Fruit fly (Drosophila melanogaster): ENCODE data around the gene CG11597.

The CG11597 gene

DNA sequence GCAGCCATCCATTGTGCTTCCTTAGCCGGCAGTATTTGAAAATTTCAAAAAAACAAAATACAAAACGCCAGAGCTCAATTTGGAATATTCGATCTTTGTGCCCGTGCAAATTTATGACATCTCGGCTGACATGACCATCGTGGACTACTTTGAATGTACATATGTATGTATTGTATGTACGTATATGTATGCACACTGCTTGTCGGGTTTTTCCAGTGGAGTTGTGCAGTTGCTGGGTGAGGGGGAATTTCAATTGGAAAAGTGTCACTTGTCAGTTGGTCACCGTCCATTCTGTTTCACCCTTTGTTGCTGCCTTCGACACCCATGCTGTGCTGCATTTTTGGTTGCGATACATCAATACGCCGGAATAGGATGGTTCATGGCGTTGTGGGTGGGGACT, 25.6 kb upstream of the CG11597 start, which contains the start of gene CG12521:
Gene CG12521 (minus strand): TSS at position 101 of the 400 bp plus-strand sequence.
- TF ChIP-seq rn (GFP tag; IDR thresholded peaks at IDR 0.05), result no peak
- TF ChIP-seq CG8159 (tag; optimal IDR thresholded peaks at IDR 0.05), result no peak
- no peak for TF ChIP-seq CG13204 (GFP tag; optimal IDR thresholded peaks at IDR 0.05)
- no peak for TF ChIP-seq CG12605 (GFP tag; IDR thresholded peaks at IDR 0.05)
- TF ChIP-seq D1 (tag; optimal IDR thresholded peaks at IDR 0.05), result no peak
- TF ChIP-seq Pif1B (GFP tag; optimal IDR thresholded peaks at IDR 0.05), result no peak
- no peak for TF ChIP-seq fd96Ca (GFP tag; IDR thresholded peaks at IDR 0.05)
- TF ChIP-seq CG15710 (tag; optimal IDR thresholded peaks at IDR 0.05), result no peak
- no peak for TF ChIP-seq Snoo (tag; optimal IDR thresholded peaks at IDR 0.05)
- TF ChIP-seq CG9948 (tag; optimal IDR thresholded peaks at IDR 0.05), result no peak
- TF ChIP-seq CG4496 (GFP tag; IDR thresholded peaks at IDR 0.05), result no peak
- no peak for TF ChIP-seq CG32121 (GFP tag; IDR thresholded peaks at IDR 0.05)
- no peak for TF ChIP-seq CG17806 (tag; optimal IDR thresholded peaks at IDR 0.05)
- no peak for TF ChIP-seq CG10348 (GFP tag; IDR thresholded peaks at IDR 0.05)
- TF ChIP-seq Ets98B (GFP tag; IDR thresholded peaks at IDR 0.05), result no peak

DNA sequence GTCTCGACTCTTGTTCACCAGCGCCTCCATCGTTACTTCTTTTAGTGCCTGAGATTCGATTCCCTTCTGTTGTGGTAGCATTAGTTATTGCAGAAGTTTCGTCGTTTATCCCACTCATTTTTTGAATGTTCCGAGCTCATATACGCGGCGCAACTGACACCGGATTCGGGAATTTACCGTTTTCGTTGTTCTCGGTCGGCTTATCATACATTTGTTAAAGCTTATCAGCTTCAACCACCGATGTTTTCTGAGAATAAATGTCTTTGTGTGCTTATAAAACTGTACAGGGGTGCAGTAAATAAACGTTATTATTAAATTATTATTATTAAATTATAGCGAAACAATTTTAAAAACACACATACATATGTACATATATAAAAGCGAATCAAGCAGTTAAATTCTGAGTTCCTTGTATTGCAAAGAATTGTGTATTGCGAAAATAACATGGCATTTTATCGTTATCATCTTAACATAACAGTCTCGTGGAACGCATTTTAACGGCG, 14.6 kb upstream of the CG11597 start, which contains the start of gene CG43064:
Gene CG43064 (minus strand): TSS at position 147 of the 503 bp plus-strand sequence.
- TF ChIP-seq gl (tag; optimal IDR thresholded peaks at IDR 0.05), result no peak
- no peak for TF ChIP-seq Snoo (tag; optimal IDR thresholded peaks at IDR 0.05)
- TF ChIP-seq Pif1B (GFP tag; optimal IDR thresholded peaks at IDR 0.05), result no peak
- TF ChIP-seq CG34367 (tag; optimal IDR thresholded peaks at IDR 0.05), result no peak

DNA sequence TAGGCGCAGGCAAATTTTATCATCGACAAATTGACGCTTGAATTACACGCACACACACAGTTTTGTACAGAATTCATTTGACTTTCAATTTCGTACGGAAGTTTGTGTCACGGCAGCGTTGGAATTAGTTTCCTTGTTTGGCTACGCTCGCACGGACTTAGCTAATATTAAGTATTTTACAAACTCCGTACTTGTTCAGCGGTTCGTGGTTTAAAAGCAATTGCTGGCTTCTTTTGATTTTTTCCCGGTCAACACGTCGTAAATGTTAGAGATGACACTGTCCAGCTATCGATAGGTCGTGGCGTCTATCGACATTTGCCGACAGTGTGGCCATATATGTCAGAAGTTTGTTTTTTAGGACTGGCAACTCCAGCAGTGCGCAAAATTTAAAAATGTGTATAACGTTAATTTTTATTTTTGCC, 11.2 kb upstream of the CG11597 start, which contains the start of gene CycA:
Gene CycA (minus strand): TSS at position 283 of the 422 bp plus-strand sequence.
- TF ChIP-seq CG12605 (GFP tag; IDR thresholded peaks at IDR 0.05) (no peak), CG10348 (GFP tag; IDR thresholded peaks at IDR 0.05) (no peak), EcR (GFP tag; optimal IDR thresholded peaks at IDR 0.05) (no peak), Ets98B (GFP tag; IDR thresholded peaks at IDR 0.05) (no peak), CG9948 (tag; optimal IDR thresholded peaks at IDR 0.05) (no peak), fd96Ca (GFP tag; IDR thresholded peaks at IDR 0.05) (no peak), Snoo (tag; optimal IDR thresholded peaks at IDR 0.05) (no peak), Pif1A (GFP tag; optimal IDR thresholded peaks at IDR 0.05) (no peak), rn (GFP tag; IDR thresholded peaks at IDR 0.05) (no peak), CG13204 (GFP tag; optimal IDR thresholded peaks at IDR 0.05) (no peak), CG14655 (GFP tag; optimal IDR thresholded peaks at IDR 0.05) (no peak), CG34367 (tag; optimal IDR thresholded peaks at IDR 0.05) (no peak), Pif1B (GFP tag; optimal IDR thresholded peaks at IDR 0.05) (no peak)

DNA sequence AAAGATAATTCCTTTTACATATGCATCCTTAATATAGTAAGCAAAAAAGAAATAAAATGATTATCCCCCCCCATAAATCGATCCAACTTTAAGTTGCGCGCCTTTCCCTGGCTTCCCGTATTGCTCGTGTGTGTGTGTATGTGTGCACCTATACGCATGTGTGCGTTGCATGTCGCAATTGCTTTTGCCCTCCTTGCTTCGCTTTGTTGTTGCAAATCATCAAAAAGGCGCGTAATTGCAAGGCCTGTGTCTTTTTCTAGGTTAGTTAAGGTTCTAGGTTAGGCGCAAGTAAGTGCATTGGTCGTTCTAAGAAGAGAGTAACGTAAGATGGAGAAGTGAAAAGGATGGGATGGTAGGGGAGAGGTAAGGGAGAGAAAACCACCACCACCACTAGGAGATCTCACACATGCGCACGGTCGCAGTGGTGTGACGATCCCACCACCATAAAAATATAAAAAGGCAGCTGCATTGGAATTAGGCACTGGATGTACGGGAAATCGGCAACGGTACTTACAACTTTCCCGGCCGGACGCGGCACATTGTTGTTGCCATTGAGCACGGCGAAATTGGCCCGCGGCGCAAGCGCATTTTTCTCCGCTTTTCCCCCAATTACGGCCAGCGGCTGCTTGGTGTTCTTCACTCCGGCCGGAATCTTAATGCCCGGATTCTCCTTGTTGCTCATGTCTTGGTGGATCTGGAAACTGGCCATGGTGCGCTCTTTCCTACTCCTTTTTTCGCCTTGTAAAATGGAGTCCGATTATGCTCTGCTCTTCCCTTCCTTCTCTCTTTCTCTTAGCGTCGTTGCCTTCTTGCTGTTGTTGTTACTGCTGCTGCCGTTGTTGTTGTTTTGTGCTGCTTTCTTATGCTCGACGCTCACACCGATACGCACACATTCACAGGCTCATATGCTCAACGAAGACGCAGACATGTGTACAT, 10.6 kb upstream of the CG11597 start:
- TF ChIP-seq gl (tag; optimal IDR thresholded peaks at IDR 0.05) (no peak), Snoo (tag; optimal IDR thresholded peaks at IDR 0.05) (no peak), CG14655 (GFP tag; optimal IDR thresholded peaks at IDR 0.05) (no peak), CG12605 (GFP tag; IDR thresholded peaks at IDR 0.05) (no peak), CG15710 (tag; optimal IDR thresholded peaks at IDR 0.05) (no peak), Ets98B (GFP tag; IDR thresholded peaks at IDR 0.05) (no peak)

DNA sequence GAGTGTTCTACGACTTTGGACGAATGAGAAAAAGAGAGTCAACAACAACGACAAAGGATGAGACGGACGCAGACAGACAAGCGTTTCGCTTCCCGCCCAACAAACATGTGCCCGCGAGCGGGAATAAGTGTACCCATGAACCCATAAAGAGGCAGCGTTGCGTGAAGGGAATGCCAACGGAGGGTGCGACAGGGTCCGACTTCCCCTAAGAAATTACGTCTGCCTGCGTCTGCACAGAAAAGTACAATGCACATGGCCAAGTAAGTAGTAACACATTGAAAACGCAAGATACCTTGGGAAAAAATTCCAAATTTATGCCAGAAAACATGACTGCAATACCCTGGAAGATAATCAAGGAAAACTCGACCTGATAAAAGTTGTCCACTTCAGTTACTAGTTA, 9.1 kb upstream of the CG11597 start:
- TF ChIP-seq CG13204 (GFP tag; optimal IDR thresholded peaks at IDR 0.05) (no peak), CG34367 (tag; optimal IDR thresholded peaks at IDR 0.05) (no peak), CG9948 (tag; optimal IDR thresholded peaks at IDR 0.05) (no peak), CG10348 (GFP tag; IDR thresholded peaks at IDR 0.05) (no peak), gl (tag; optimal IDR thresholded peaks at IDR 0.05) (no peak)

DNA sequence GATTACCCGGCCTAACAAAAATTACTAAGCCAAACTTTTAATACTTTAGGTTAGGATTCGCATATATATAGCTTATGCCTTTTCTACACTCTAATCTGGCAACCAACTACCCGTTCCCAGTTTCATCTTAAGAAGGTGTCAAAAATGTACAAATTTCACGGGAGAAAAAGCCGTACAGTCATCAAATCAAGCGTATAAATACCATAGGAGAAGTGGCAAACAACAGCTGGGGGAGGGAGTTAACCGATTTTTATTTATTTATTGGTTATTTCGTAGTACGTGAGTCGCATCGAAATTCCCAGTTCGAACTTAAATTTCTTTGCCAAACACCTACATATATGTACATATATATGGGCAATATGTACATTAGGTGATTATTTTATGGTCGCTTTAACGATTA, 6.7 kb upstream of the CG11597 start, which contains the start of gene CG7264:
Gene CG7264 (plus strand): TSS at position 301 of the 400 bp plus-strand sequence.
- TF ChIP-seq CG13204 (GFP tag; optimal IDR thresholded peaks at IDR 0.05) (no peak), CG17806 (tag; optimal IDR thresholded peaks at IDR 0.05) (no peak), CG10348 (GFP tag; IDR thresholded peaks at IDR 0.05) (no peak), CG32121 (GFP tag; IDR thresholded peaks at IDR 0.05) (no peak), CG8159 (tag; optimal IDR thresholded peaks at IDR 0.05) (no peak), CG9948 (tag; optimal IDR thresholded peaks at IDR 0.05) (no peak), CG12605 (GFP tag; IDR thresholded peaks at IDR 0.05) (no peak), CG14655 (GFP tag; optimal IDR thresholded peaks at IDR 0.05) (no peak), gl (tag; optimal IDR thresholded peaks at IDR 0.05) (no peak), D1 (tag; optimal IDR thresholded peaks at IDR 0.05) (no peak), CG4496 (GFP tag; IDR thresholded peaks at IDR 0.05) (no peak), CG34367 (tag; optimal IDR thresholded peaks at IDR 0.05) (no peak), rn (GFP tag; IDR thresholded peaks at IDR 0.05) (no peak)
